Worm (Caenorhabditis elegans) whole organism, L4 larva: Measurements from ENCODE around the gene osm-7.

Experiments used
- ZK546.5 ChIP-seq, 2 experiments: sonication (generic microtip); optimal IDR thresholded peaks; 2 replicates each; lab custom pipeline; 2017; ENCODE audit warnings: missing biosample characterization in 2 of 2, missing genetic modification characterization in 2 of 2
- egl-43 ChIP-seq: fragments of 200-800 bp; sonication (Bioruptor generic); IDR thresholded peaks from 2 replicates; pipeline ENCODE4 v1.3.6; 2022; ENCODE audit warnings: missing genetic modification reagents, missing genetic modification characterization, missing compliant biosample characterization
- lim-7 ChIP-seq: fragments of 200-800 bp; sonication (Bioruptor generic); IDR thresholded peaks from 2 replicates; pipeline ENCODE4 v1.3.6; 2022; ENCODE audit warnings: missing genetic modification characterization, missing compliant biosample characterization
- mdt-29 ChIP-seq: fragments of 200-800 bp; sonication (Bioruptor generic); IDR thresholded peaks from 2 replicates; pipeline ENCODE4 v1.3.6; 2022; ENCODE audit warnings: missing genetic modification reagents, missing genetic modification characterization, missing compliant biosample characterization
- nhr-28 ChIP-seq: fragments of 150-350 bp; optimal IDR thresholded peaks from 2 replicates; lab custom pipeline; 2014; ENCODE audit warnings: missing biosample characterization, missing genetic modification characterization
- nhr-41 ChIP-seq: fragments of 200-800 bp; sonication (Bioruptor generic); IDR thresholded peaks from 2 replicates; pipeline ENCODE4 v1.3.6; 2022; ENCODE audit warnings: missing genetic modification reagents, missing genetic modification characterization, missing compliant biosample characterization
- skn-1 ChIP-seq: fragments of 150-350 bp; optimal IDR thresholded peaks from 2 replicates; lab custom pipeline; 2014; ENCODE audit warnings: missing biosample characterization, missing genetic modification characterization
- ztf-7 ChIP-seq: fragments of 150-350 bp; optimal IDR thresholded peaks from 2 replicates; lab custom pipeline; 2014; ENCODE audit warnings: missing biosample characterization, missing genetic modification characterization

DNA sequence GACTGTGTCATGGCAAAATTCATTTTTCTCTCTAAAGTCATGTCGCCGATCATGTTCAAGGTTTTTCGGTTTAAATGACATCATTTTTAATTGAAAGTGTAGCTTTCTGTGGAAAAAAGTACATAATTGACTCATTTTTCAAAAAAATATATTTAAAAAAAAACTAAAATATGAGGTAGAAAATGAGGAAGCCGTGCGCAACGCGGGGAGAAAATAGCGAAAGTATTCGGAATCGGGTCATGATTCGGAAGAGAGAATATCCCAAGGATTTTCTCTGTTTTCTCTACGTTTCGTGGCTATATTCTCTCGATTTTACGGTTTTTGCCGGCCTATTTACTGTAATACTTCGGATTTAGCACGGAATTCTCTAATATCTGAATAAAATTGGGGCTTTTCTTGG, 15.3 kb upstream of the osm-7 start:
- TF ChIP-seq skn-1 (tag; lab: Kevin White, UChicago) = no peak
- TF ChIP-seq mdt-29 (GFP tag; lab: Robert Waterston, UW) = no peak
- TF ChIP-seq nhr-28 = no peak
- no peak for TF ChIP-seq egl-43
- no peak for TF ChIP-seq lim-7 (GFP tag; lab: Robert Waterston, UW)
- TF ChIP-seq ZK546.5 (tag; optimal IDR thresholded peaks at IDR 0.05; lab: Kevin White, UChicago) = no peak
- no peak for TF ChIP-seq ztf-7 (tag; lab: Kevin White, UChicago)
- no peak for TF ChIP-seq nhr-41
